Worm (Caenorhabditis elegans) whole organism, early embryonic: Measurements from ENCODE around the gene sdz-21.

Source experiments
- B0310.2 ChIP-seq: sonication (generic microtip); optimal IDR thresholded peaks from 2 replicates; lab custom pipeline; 2016; ENCODE audit warnings: mild to moderate bottlenecking, missing genetic modification characterization, missing compliant biosample characterization
- F13C5.2 ChIP-seq: sonication (generic microtip); optimal IDR thresholded peaks from 2 replicates; lab custom pipeline; 2017; ENCODE audit warnings: mild to moderate bottlenecking, missing genetic modification characterization, inconsistent platforms, missing compliant biosample characterization
- aly-1 ChIP-seq: sonication (generic microtip); optimal IDR thresholded peaks from 2 replicates; lab custom pipeline; 2016; ENCODE audit warnings: missing genetic modification characterization, missing compliant biosample characterization
- ama-1 ChIP-seq: fragments of 150-350 bp; optimal IDR thresholded peaks from 2 replicates; lab custom pipeline; 2014
- ceh-36 ChIP-seq: sonication (generic microtip); optimal IDR thresholded peaks from 2 replicates; lab custom pipeline; 2016; ENCODE audit warnings: missing genetic modification characterization, inconsistent platforms, missing compliant biosample characterization
- ets-7 ChIP-seq: sonication (generic microtip); optimal IDR thresholded peaks from 2 replicates; lab custom pipeline; 2016; ENCODE audit warnings: missing genotype, missing genetic modification characterization, missing compliant biosample characterization
- flt-1 ChIP-seq: fragments of 200-800 bp; sonication (Bioruptor generic); IDR thresholded peaks from 2 replicates; pipeline ENCODE4 v1.3.6; 2022; ENCODE audit warnings: missing genetic modification characterization, missing compliant biosample characterization
- hmbx-1 ChIP-seq: sonication (generic microtip); optimal IDR thresholded peaks from 2 replicates; lab custom pipeline; 2016; ENCODE audit warnings: mild to moderate bottlenecking, missing genetic modification characterization, missing compliant biosample characterization
- hmg-4 ChIP-seq: fragments of 200-800 bp; sonication (Bioruptor generic); optimal IDR thresholded peaks from 2 replicates; lab custom pipeline; 2018; ENCODE audit warnings: mild to moderate bottlenecking, missing genetic modification characterization, missing compliant biosample characterization
- hnd-1 ChIP-seq: sonication (generic microtip); optimal IDR thresholded peaks from 2 replicates; lab custom pipeline; 2016; ENCODE audit warnings: missing genetic modification characterization, missing compliant biosample characterization
- pes-1 ChIP-seq: fragments of 200-800 bp; sonication (Bioruptor generic); IDR thresholded peaks from 2 replicates; pipeline ENCODE4 v1.3.6; 2022; ENCODE audit warnings: missing genetic modification reagents, missing genetic modification characterization, missing compliant biosample characterization
- scrt-1 ChIP-seq: fragments of 200-800 bp; sonication (Bioruptor generic); IDR thresholded peaks from 2 replicates; pipeline ENCODE4 v1.3.6; 2022; ENCODE audit warnings: missing genetic modification characterization, missing compliant biosample characterization
- sea-1 ChIP-seq: fragments of 200-800 bp; sonication (Bioruptor generic); conservative IDR thresholded peaks from 2 replicates; pipeline ENCODE4 v1.3.6; 2022; ENCODE audit warnings: missing genetic modification characterization, missing compliant biosample characterization
- tbx-11 ChIP-seq: fragments of 200-800 bp; sonication (Bioruptor generic); IDR thresholded peaks from 2 replicates; pipeline ENCODE4 v1.3.6; 2022; ENCODE audit warnings: missing genetic modification characterization, missing compliant biosample characterization
- tbx-37 ChIP-seq: fragments of 200-800 bp; sonication (Bioruptor generic); conservative IDR thresholded peaks from 2 replicates; pipeline ENCODE4 v1.3.6; 2022; ENCODE audit warnings: missing genetic modification reagents, missing genetic modification characterization, missing compliant biosample characterization
- tra-4 ChIP-seq: sonication (generic microtip); optimal IDR thresholded peaks from 2 replicates; lab custom pipeline; 2017; ENCODE audit warnings: missing genetic modification characterization, missing compliant biosample characterization

Gene sdz-21

ce11 chrIII:5611604-5612324 lies 45.1 kb downstream of the sdz-21 start, which contains the start of gene bas-1:
Gene bas-1 (plus strand): TSS chrIII:5612274.
- no peak for TF ChIP-seq sea-1 (GFP tag; lab: Robert Waterston, UW)
- TF ChIP-seq ets-7 (tag; lab: Kevin White, UChicago) = no peak
- no peak for TF ChIP-seq hnd-1
- TF ChIP-seq flt-1 (GFP tag; lab: Robert Waterston, UW) = no peak
- no peak for TF ChIP-seq tbx-11
- no peak for TF ChIP-seq ama-1
- no peak for TF ChIP-seq F13C5.2 (tag; lab: Kevin White, UChicago)
- no peak for TF ChIP-seq pes-1 (GFP tag; lab: Robert Waterston, UW)
- no peak for TF ChIP-seq tra-4 (tag; lab: Kevin White, UChicago)
- TF ChIP-seq ceh-36 (tag; lab: Kevin White, UChicago) = no peak
- TF ChIP-seq scrt-1 (GFP tag; lab: Robert Waterston, UW) = no peak
- TF ChIP-seq tbx-37 (GFP tag; lab: Robert Waterston, UW) = no peak
- TF ChIP-seq hmg-4 = no peak
- TF ChIP-seq hmbx-1 (tag; lab: Kevin White, UChicago) = no peak
- no peak for TF ChIP-seq aly-1
- no peak for TF ChIP-seq B0310.2 (tag; lab: Kevin White, UChicago)

ce11 chrIII:5610276-5610675 lies 46.6 kb downstream of the sdz-21 start, which contains the start of gene C05D2.8:
Gene C05D2.8 (minus strand): TSS chrIII:5610346.
- TF ChIP-seq F13C5.2 (tag; lab: Kevin White, UChicago) = no peak
- TF ChIP-seq ama-1 = no peak
- TF ChIP-seq hmg-4 = no peak
- TF ChIP-seq B0310.2 (tag; lab: Kevin White, UChicago) = no peak
- TF ChIP-seq tra-4 (tag; lab: Kevin White, UChicago) = no peak
- no peak for TF ChIP-seq ets-7 (tag; lab: Kevin White, UChicago)
- TF ChIP-seq tbx-11 = no peak
- TF ChIP-seq hmbx-1 (tag; lab: Kevin White, UChicago) = no peak
- no peak for TF ChIP-seq tbx-37 (GFP tag; lab: Robert Waterston, UW)
